Worm (Caenorhabditis elegans): Measurements from ENCODE around the gene B0252.1.
"Not testable (repeated sequence)": the region's sequence is repeated elsewhere in the genome, so short reads cannot be mapped to it uniquely, and the experiment has no call there.

The B0252.1 gene

DNA sequence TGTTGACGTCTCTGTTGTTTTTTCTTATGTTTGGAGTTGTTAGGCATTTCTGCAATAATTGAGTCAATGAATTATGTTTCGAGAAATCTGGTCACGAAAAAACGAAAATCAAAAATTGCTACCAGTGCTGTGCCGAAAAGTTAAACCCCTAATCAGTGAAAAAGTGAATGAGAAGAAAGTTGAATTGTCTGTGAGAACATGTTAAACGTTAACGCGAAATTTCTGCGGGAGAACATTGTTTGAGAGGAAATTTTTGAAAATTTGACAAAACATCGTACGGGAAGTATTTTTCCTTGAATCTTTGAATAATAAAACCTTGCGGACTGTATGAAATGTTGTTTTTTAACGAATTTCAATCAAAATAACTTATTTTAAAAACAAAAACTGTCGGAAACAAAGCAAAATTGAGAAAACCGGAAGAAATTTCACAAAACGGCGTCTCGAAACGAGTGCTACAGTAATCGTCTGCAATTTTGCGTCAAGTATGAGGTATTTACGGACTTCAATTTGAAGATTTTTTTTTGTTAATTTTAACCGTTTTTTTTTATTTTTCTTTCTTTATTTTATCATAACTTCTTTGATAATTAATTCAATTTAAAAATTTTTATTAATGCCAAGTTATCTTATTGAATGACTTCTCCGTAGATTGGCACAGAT is 25.8 kb upstream of the B0252.1 start, which contains the start of gene adal-1:
Gene adal-1, minus strand, starts transcription at position 51 of the 657 bp plus-strand sequence.
- TF ChIP-seq unc-62 (GFP tag; optimal IDR thresholded peaks at IDR 0.05): no peak

DNA sequence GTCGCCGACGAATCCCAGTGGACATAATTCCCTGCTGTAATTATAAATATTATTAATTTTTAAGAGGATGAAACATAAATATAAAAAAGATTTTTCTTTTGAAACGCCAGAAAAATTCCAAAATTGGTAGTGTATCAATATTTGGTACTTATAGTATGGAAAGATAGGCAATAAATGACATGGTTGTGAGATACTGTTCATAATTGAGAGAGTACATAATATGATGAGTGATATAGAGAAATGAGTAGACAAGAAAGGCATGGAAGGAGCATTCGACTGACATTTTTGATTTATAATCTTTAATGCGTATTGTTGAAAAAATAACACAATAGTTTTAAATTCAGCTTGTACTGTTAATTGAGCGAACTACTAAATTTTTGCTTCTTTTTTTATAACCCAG is 22.0 kb upstream of the B0252.1 start, which contains the start of gene C44B7.11:
Gene C44B7.11, minus strand, starts transcription at position 34 of the 400 bp plus-strand sequence.
- no peak for TF ChIP-seq unc-62 (GFP tag; optimal IDR thresholded peaks at IDR 0.05)

DNA sequence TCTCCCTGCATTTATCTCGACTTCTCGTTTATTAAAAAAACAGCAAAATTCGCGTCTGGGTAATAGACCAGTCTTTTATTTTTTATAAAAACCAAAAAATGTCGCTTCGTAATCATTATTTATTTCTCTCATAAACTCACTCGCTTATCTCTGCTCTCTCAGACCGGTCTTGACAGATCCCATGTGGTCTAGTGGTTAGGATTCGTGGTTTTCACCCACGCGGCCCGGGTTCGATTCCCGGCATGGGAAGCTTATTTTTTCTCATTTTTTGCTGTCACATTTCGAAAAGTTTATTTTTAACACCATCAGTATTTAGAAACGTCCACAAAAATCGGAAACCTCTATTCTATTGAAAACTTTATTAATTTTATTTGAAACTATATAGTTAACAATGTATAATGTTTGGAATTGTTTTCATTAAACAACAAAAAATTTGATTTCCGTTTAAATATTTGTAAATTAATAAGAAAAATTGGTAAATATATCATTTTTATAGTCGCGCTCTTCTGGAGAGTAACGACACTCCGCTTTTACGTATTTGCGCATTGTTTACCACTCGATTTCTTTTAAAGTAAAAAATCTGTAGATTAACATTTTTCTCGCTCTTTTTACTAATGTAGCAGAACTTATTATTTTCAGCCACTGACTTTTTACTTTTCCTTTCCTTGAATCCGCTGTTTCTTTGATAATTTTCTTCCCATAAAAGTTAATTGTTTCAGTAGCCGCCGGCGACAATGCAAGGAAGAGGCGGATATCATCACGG is 21.3 kb upstream of the B0252.1 start, which contains the start of gene hrpl-1:
Gene hrpl-1, plus strand, starts transcription at position 713 of the 763 bp plus-strand sequence.
- TF ChIP-seq unc-62 (GFP tag; optimal IDR thresholded peaks at IDR 0.05): no peak

DNA sequence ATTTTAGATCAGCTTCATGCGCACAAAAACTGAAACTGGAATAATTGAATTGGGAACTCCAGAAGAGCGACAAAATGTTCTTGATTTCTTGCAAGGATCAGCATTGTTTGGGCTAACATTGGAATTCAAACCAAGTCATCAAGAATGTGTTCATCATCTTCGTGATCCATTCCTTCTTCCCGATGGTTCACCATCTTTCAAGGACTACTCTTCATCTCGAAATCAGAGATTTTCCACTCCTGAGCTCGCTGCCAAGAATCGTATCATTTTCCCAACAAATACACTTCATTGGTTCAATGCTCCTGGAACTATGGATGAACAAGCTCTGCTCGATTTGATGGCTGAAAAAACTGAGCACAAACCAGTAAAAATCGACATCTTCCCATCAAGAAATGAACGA is 18.8 kb upstream of the B0252.1 start:
- no peak for TF ChIP-seq unc-62 (GFP tag; optimal IDR thresholded peaks at IDR 0.05)

DNA sequence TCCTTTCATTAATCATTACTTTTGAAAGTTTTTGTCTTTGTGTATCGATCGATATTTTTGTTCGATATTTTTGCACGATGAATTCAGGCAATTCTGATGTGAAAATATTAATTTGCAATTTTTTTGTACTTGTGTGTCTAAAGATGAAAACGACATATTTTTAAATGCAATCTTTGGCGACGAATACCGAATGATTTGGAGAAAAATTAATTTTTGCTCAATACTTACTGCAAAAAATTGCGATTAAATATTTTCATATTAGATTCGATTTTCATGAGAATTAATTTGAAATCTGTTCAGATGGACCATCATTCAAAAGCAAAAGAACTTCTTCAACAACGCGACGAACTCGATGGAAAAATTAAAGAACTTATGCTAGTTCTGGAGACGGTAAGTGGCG is 17.7 kb upstream of the B0252.1 start, which contains the start of gene psmd-9:
Gene psmd-9, plus strand, starts transcription at position 301 of the 400 bp plus-strand sequence.
- TF ChIP-seq unc-62 (GFP tag; optimal IDR thresholded peaks at IDR 0.05): no peak

DNA sequence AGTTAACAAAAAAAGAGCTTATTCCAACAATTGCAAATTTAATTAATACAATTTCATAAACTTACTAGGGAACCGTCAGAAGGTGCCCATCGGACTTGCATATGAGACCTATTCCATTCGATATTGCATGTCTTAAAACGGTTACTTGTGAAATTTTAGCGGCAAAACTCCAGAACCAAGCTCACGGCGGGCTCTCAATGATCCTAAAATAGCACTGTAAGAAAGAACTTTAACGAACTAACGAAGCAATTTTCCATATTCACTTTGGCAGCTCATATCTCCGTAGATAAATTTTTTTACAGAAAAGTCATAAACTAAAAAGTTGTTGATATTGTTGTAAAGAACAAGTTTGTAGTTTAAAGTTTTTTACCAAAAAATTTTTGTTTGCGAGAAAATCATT is 11.8 kb upstream of the B0252.1 start, which contains the start of gene B0252.3:
Gene B0252.3, minus strand, starts transcription at position 101 of the 400 bp plus-strand sequence.
- not testable (repeated sequence) for TF ChIP-seq unc-62 (GFP tag; optimal IDR thresholded peaks at IDR 0.05)

DNA sequence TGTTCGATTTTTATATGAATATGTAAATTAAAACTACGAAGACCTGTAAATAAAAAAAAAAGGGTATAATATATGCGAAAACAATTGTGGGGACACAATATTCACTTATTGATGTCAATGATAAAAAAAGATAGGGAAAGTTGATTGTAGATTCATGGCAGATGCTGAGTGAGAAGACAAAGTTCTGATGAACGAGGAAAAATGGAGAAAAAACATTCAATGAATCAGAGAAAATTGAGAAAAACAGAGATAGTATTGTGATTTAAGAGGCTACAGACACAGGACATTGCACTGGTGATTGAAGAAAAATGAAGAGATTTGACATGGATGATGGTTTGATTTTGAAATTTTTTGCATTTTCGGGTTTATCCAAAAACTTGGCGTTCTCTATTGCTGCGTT is 10.8 kb upstream of the B0252.1 start:
- TF ChIP-seq unc-62 (GFP tag; optimal IDR thresholded peaks at IDR 0.05): no peak

DNA sequence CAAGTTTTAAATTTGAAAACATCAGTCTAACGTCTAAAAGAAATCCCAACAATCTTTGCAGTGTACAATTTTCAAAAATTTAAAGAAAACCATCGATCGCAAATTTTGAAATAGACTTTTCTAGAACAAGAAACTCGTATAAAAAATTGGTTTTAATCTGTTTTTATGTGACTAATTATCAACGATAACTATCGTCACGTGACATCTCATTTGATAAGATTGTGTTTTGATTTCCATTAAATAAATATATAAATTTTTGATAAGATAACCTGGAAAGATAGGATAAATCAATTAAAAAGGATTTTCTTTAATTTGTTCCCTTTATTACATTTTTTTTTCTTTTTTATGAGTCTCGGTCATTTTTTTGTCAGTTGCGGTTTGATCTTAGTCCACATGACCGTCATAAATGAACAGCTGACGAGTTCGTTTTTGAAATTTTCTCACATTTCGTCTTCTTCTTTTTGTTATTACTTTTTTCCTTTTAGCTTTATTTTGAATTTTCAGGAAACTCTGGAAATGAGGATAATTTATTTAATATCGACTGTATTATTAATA is 9.8 kb upstream of the B0252.1 start, which contains the start of gene asm-1:
Gene asm-1, plus strand, starts transcription at position 505 of the 555 bp plus-strand sequence.
- TF ChIP-seq unc-62 (GFP tag; optimal IDR thresholded peaks at IDR 0.05): no peak

DNA sequence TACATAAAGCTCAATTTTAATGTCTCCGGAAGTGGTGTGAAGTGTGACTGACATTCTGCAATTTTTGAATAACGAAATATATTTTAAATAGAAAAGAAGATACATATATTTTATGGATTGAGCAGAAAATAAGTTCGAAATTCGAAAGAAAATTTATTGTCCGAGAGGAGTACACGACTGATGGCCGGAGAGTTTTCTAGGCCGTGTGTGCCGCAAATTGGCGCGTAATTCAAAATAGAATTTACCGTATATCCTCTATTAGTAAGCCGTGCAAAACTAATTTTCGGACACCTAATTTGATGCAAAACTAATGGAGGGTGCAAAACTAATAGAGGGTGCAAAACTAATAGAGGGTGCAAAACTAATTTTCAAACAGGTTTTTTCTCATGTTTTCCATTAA is 6.2 kb upstream of the B0252.1 start, which contains the start of gene cyn-10:
Gene cyn-10, minus strand, starts transcription at position 57 of the 400 bp plus-strand sequence.
- TF ChIP-seq unc-62 (GFP tag; optimal IDR thresholded peaks at IDR 0.05): no peak

DNA sequence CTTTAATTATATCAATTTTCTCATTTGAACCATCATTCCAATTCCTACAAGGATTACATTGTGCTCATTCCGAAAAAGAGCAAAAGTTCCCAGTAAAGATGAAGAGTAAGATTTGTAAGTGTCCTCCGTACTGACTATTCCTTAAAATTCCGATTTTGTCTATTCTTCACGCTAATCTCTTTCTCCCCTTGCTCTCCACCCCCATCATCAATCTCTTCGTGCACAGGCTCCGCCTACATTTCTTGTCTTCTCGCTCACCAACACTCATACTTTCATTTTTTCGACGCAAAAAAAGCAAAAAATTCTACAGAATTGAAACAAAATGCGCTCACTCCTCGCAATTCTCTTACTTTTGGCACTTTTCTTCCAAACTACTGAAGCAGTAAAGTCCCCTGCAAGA is 3.6 kb upstream of the B0252.1 start, which contains the start of gene B0252.8:
Gene B0252.8, plus strand, starts transcription at position 292 of the 400 bp plus-strand sequence.
- TF ChIP-seq unc-62 (GFP tag; optimal IDR thresholded peaks at IDR 0.05): no peak

DNA sequence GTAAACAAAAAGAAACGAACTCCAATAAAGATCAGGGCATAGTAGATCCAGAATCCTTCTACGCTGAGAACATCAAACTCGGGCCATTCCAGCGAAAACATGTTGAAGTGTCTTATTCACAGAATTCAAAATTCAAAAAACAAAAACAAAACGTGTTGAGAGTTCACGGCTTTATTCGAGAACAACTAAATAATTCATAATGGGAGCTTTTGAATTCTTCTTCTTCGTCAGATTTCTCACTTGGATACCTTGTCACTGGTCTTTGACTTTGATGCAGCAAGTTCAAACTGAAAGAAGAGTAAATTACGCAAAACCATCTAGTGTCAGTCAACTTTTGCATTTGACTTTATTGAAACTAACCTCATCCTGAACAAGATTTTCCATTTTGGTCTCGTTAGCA is 1.8 kb upstream of the B0252.1 start, which contains the start of gene B0252.11:
Gene B0252.11, minus strand, starts transcription at position 101 of the 400 bp plus-strand sequence.
- no peak for TF ChIP-seq unc-62 (GFP tag; optimal IDR thresholded peaks at IDR 0.05)

DNA sequence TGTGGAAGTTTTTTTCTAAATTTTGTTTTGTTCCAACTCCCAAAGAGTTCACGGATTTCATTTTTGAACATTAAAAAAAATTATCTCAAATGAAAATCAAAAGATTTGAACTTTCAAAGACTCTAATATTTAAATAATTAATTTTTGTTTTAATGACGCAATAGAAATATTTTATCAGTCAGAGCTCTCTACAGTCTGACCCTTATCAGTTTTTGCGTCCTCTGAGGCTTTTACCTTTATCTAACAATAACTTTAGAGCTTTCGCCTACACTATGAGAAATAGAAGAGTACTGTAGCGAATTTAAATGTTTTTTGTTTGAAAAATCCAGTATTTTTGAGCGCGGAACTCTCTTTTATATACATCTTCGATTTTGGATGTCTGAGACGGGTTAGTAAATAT is 618 bp upstream of the B0252.1 start, which contains the start of gene B0252.5:
Gene B0252.5, minus strand, starts transcription at position 17 of the 400 bp plus-strand sequence.
- no peak for TF ChIP-seq unc-62 (GFP tag; optimal IDR thresholded peaks at IDR 0.05)

DNA sequence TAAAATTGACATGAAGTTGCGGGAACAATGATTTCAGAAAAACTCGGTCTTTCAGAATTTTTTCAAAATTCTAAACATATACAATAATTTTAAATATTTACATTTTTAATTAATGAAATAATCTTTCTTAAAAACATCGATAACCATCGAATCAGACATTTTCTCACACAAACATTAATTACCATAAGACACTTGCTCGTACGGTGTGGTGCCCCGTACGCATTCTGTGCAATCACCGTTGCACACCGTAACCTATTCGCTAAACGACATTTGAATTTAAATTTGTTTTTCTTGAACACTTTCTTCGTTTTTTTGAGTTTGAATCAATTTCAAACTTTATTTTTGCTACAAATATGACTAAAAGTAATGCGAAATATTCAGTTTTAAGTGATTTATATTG is 4.3 kb downstream of the B0252.1 start:
- no peak for TF ChIP-seq unc-62 (GFP tag; optimal IDR thresholded peaks at IDR 0.05)

DNA sequence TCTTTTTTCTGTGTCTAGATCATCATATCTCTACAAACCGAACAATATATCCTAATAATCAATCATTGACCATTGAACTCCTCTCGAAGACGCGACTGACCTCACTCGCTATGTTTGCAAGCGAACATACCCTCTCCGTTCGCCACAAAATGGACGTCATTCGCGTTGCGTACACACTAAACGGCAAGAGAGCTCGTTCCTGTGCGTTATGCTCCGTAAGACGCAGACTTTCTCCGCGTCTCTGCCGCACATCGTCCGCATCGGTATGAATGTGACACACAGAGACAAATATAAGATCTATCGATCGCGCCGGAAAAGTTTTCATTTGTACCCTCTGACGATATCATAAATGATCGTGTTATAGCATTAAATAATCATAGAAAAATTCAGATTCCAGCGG is 6.6 kb downstream of the B0252.1 start:
- no peak for TF ChIP-seq unc-62 (GFP tag; optimal IDR thresholded peaks at IDR 0.05)

DNA sequence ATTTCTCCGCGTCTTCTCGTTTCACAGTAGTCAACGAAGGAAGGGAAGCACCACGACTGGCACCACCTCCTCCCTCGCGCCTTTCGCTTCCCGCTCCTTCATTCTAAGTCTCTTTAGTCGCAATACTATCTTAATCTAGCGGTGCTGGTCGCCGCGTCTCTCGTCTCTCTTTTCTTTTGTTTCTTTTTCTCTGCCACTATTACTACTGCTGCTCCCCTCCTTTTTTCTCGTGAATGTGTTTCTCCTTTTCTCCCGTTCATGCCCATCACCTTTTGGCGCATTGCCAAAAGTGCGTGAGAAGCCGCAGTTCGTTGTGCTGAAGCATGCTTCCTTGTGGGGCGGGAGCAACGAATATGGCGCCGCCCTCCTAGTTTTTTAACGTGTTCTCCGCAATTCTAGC is 7.0 kb downstream of the B0252.1 start:
- TF ChIP-seq unc-62 (GFP tag; optimal IDR thresholded peaks at IDR 0.05): no peak

DNA sequence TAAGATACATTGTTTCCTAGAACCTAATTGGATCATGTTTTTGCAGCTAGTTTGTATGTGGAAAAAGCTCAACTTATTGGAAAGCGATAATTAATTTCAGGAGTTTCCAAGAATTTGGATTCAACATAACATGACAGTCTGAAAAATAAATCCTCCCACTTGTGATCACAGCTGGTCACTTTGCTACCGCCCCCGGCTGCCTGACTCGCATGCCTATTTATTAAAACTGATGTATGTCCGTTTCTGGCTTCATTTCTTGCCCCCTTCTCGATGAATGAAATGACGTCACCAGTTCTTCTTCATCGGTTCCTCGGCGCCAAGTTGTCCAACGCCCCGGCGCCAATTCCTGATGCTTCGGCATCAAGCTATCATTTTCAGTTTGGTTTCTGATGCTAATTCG is 7.6 kb downstream of the B0252.1 start:
- no peak for TF ChIP-seq unc-62 (GFP tag; optimal IDR thresholded peaks at IDR 0.05)

Data from whole organism, dauer.